Fruit fly (Drosophila melanogaster): ENCODE results near the gene CG43063.
A peak's percentile ranks its signal among the peaks of the same experiment; 100 is the strongest.

The CG43063 gene

dm6 chr3R:13047431-13047830 is 38.6 kb upstream of the CG43063 start, which contains the start of gene CG31157:
TSS of gene CG31157 (plus strand) at chr3R:13047731.
- no peak for TF ChIP-seq Clk (GFP tag; optimal IDR thresholded peaks at IDR 0.05)
- TF ChIP-seq pad (GFP tag; optimal IDR thresholded peaks at IDR 0.05): no peak
- no peak for TF ChIP-seq CG14711 (tag; optimal IDR thresholded peaks at IDR 0.05)
- TF ChIP-seq Hr96 (GFP tag; optimal IDR thresholded peaks at IDR 0.05): no peak

- TF ChIP-seq tj (GFP tag; optimal IDR thresholded peaks at IDR 0.05) (no peak), bab1 (GFP tag; optimal IDR thresholded peaks at IDR 0.05) (peak; percentile 93), CG7045 (GFP tag; optimal IDR thresholded peaks at IDR 0.05) (peak; percentile 3), cnc (optimal IDR thresholded peaks at IDR 0.05) (no peak), Crg-1 (GFP tag; optimal IDR thresholded peaks at IDR 0.05) (no peak), CG5204 (GFP tag; optimal IDR thresholded peaks at IDR 0.05) (no peak), kay (GFP tag; ENCODE audit: borderline replicate concordance) (no peak), Mnt (GFP tag; optimal IDR thresholded peaks at IDR 0.05) (peak; percentile 80), CG7101 (tag; optimal IDR thresholded peaks at IDR 0.05) (peak; percentile 29), CG14711 (tag; optimal IDR thresholded peaks at IDR 0.05) (peak; percentile 12), cic (GFP tag; optimal IDR thresholded peaks at IDR 0.05) (peak; percentile 52), Hr96 (GFP tag; optimal IDR thresholded peaks at IDR 0.05) (no peak), CG12768 (GFP tag; optimal IDR thresholded peaks at IDR 0.05) (peak; percentile 10), CG33017 (tag; optimal IDR thresholded peaks at IDR 0.05) (peak; percentile 33), pad (GFP tag; optimal IDR thresholded peaks at IDR 0.05) (no peak), Clk (GFP tag; optimal IDR thresholded peaks at IDR 0.05) (no peak), ovo (GFP tag; optimal IDR thresholded peaks at IDR 0.05) (peak; percentile 37), CG1620 (GFP tag; optimal IDR thresholded peaks at IDR 0.05) (peak; percentile 16)
Measured at dm6 chr3R:13051298-13051723, 34.7 kb upstream of the CG43063 start, which contains the start of gene CG7966. TSS of gene CG7966 (minus strand) at chr3R:13051453.

dm6 chr3R:13051942-13052693 is 33.9 kb upstream of the CG43063 start, which contains the start of gene pic:
TSS of gene pic (plus strand) at chr3R:13052245.
- no peak for TF ChIP-seq kay (GFP tag; ENCODE audit: borderline replicate concordance)
- TF ChIP-seq Crg-1 (GFP tag; optimal IDR thresholded peaks at IDR 0.05): peak; percentile 28
- peak; percentile 34 for TF ChIP-seq CG14711 (tag; optimal IDR thresholded peaks at IDR 0.05)
- peak; percentile 78 for TF ChIP-seq bab1 (GFP tag; optimal IDR thresholded peaks at IDR 0.05)
- TF ChIP-seq pad (GFP tag; optimal IDR thresholded peaks at IDR 0.05): peak; percentile 2
- no peak for TF ChIP-seq ovo (GFP tag; optimal IDR thresholded peaks at IDR 0.05)
- TF ChIP-seq Mnt (GFP tag; optimal IDR thresholded peaks at IDR 0.05): peak; percentile 11
- TF ChIP-seq tj (GFP tag; optimal IDR thresholded peaks at IDR 0.05): peak; percentile 1
- no peak for TF ChIP-seq Clk (GFP tag; optimal IDR thresholded peaks at IDR 0.05)

dm6 chr3R:13056553-13056952 is 29.5 kb upstream of the CG43063 start:
- TF ChIP-seq Clk (GFP tag; optimal IDR thresholded peaks at IDR 0.05) (no peak), cic (GFP tag; optimal IDR thresholded peaks at IDR 0.05) (no peak), CG14711 (tag; optimal IDR thresholded peaks at IDR 0.05) (no peak), CG7101 (tag; optimal IDR thresholded peaks at IDR 0.05) (no peak), CG5204 (GFP tag; optimal IDR thresholded peaks at IDR 0.05) (no peak), bab1 (GFP tag; optimal IDR thresholded peaks at IDR 0.05) (no peak), CG12768 (GFP tag; optimal IDR thresholded peaks at IDR 0.05) (no peak), Crg-1 (GFP tag; optimal IDR thresholded peaks at IDR 0.05) (no peak), cnc (optimal IDR thresholded peaks at IDR 0.05) (no peak), tj (GFP tag; optimal IDR thresholded peaks at IDR 0.05) (no peak), Hr96 (GFP tag; optimal IDR thresholded peaks at IDR 0.05) (no peak)

dm6 chr3R:13057121-13057805 is 28.8 kb upstream of the CG43063 start, which contains the start of gene sim:
TSS of gene sim (plus strand) at chr3R:13057755.
- no peak for TF ChIP-seq CG14711 (tag; optimal IDR thresholded peaks at IDR 0.05)
- no peak for TF ChIP-seq CG1620 (GFP tag; optimal IDR thresholded peaks at IDR 0.05)
- no peak for TF ChIP-seq CG12768 (GFP tag; optimal IDR thresholded peaks at IDR 0.05)
- no peak for TF ChIP-seq Crg-1 (GFP tag; optimal IDR thresholded peaks at IDR 0.05)
- TF ChIP-seq bab1 (GFP tag; optimal IDR thresholded peaks at IDR 0.05): no peak
- TF ChIP-seq Hr96 (GFP tag; optimal IDR thresholded peaks at IDR 0.05): no peak
- no peak for TF ChIP-seq Mnt (GFP tag; optimal IDR thresholded peaks at IDR 0.05)
- TF ChIP-seq CG33017 (tag; optimal IDR thresholded peaks at IDR 0.05): no peak
- no peak for TF ChIP-seq kay (GFP tag; ENCODE audit: borderline replicate concordance)

- TF ChIP-seq bab1 (GFP tag; optimal IDR thresholded peaks at IDR 0.05) (no peak), tj (GFP tag; optimal IDR thresholded peaks at IDR 0.05) (no peak)
Measured at dm6 chr3R:13063746-13064592, 22.1 kb upstream of the CG43063 start.
